Worm (Caenorhabditis elegans): ENCODE data around the gene rfip-1.

rfip-1 gene

ce11 chrII:5863893-5864292, 20.5 kb upstream of the rfip-1 start, which contains the start of gene tag-234:
tag-234 (plus strand) TSS chrII:5864193.
- no peak for TF ChIP-seq nhr-90 (tag; optimal IDR thresholded peaks at IDR 0.05; ENCODE audit: poor library complexity)
- TF ChIP-seq tlp-1 (tag; optimal IDR thresholded peaks at IDR 0.05), result no peak
- TF ChIP-seq nhr-71 (tag; optimal IDR thresholded peaks at IDR 0.05), result no peak
- TF ChIP-seq pqm-1 (tag; optimal IDR thresholded peaks at IDR 0.05), result no peak
- no peak for TF ChIP-seq sox-4 (tag; optimal IDR thresholded peaks at IDR 0.05)
- peak; percentile 2 for TF ChIP-seq elt-2 (tag; optimal IDR thresholded peaks at IDR 0.05)
- no peak for TF ChIP-seq mab-9 (GFP tag; IDR thresholded peaks at IDR 0.05)

- TF ChIP-seq elt-2 (tag; optimal IDR thresholded peaks at IDR 0.05), result peak; percentile 47
- TF ChIP-seq nhr-85 (tag), result no peak
Observed at ce11 chrII:5865405-5866308, 18.7 kb upstream of the rfip-1 start, which contains the start of gene F55C12.19. F55C12.19 (plus strand) TSS chrII:5866139.

- TF ChIP-seq dpl-1 (GFP tag; optimal IDR thresholded peaks at IDR 0.05) (peak in 1 of 3 experiments; percentile 20), unc-30 (tag; optimal IDR thresholded peaks at IDR 0.05) (no peak), unc-62 (GFP tag; optimal IDR thresholded peaks at IDR 0.05) (no peak), efl-1 (optimal IDR thresholded peaks at IDR 0.05) (no peak), efl-1 (GFP tag; optimal IDR thresholded peaks at IDR 0.05 in 1 of 2) (peak in 1 of 2 experiments; percentile 40), Y116A8C.19 (tag; optimal IDR thresholded peaks at IDR 0.05; ENCODE audit: borderline replicate concordance) (no peak), nhr-12 (tag; optimal IDR thresholded peaks at IDR 0.05) (no peak), ceh-63 (GFP tag; optimal IDR thresholded peaks at IDR 0.05) (no peak), pax-3 (tag; optimal IDR thresholded peaks at IDR 0.05) (no peak), hlh-17 (GFP tag; optimal IDR thresholded peaks at IDR 0.05; ENCODE audit: borderline replicate concordance) (no peak)
Observed at ce11 chrII:5866920-5867319, 17.4 kb upstream of the rfip-1 start.

- peak; percentile 48 for TF ChIP-seq lin-14 (GFP tag; optimal IDR thresholded peaks at IDR 0.05)
- TF ChIP-seq ztf-11 (tag; optimal IDR thresholded peaks at IDR 0.05), result no peak
- no peak for TF ChIP-seq Y116A8C.19 (tag; optimal IDR thresholded peaks at IDR 0.05; ENCODE audit: borderline replicate concordance)
- TF ChIP-seq nhr-85 (tag), result peak; percentile 39
- no peak for TF ChIP-seq fkh-4 (tag; optimal IDR thresholded peaks at IDR 0.05; ENCODE audit: borderline replicate concordance)
- peak in 1 of 2 experiments; percentile 15 for TF ChIP-seq lsy-2 (tag; optimal IDR thresholded peaks at IDR 0.05)
- no peak for TF ChIP-seq lin-35 (GFP tag; optimal IDR thresholded peaks at IDR 0.05)
- TF ChIP-seq elt-3 (tag; optimal IDR thresholded peaks at IDR 0.05), result no peak
- no peak for TF ChIP-seq dpl-1 (GFP tag; optimal IDR thresholded peaks at IDR 0.05)
- no peak for TF ChIP-seq xbp-1 (tag; optimal IDR thresholded peaks at IDR 0.05)
- TF ChIP-seq dsc-1 (tag; optimal IDR thresholded peaks at IDR 0.05), result peak; percentile 48
Observed at ce11 chrII:5871508-5871907, 12.8 kb upstream of the rfip-1 start.

ce11 chrII:5872414-5872813, 11.9 kb upstream of the rfip-1 start:
- TF ChIP-seq blmp-1 (tag; optimal IDR thresholded peaks at IDR 0.05) (no peak), elt-2 (tag; optimal IDR thresholded peaks at IDR 0.05) (peak; percentile 51), ceh-90 (tag; optimal IDR thresholded peaks at IDR 0.05) (no peak), unc-130 (tag; optimal IDR thresholded peaks at IDR 0.05) (no peak)

- TF ChIP-seq egl-27 (tag; optimal IDR thresholded peaks at IDR 0.05), result no peak
- TF ChIP-seq nhr-11 (tag; optimal IDR thresholded peaks at IDR 0.05), result no peak
- peak; percentile 18 for TF ChIP-seq isw-1 (GFP tag; IDR thresholded peaks at IDR 0.05)
- TF ChIP-seq nhr-76 (tag; optimal IDR thresholded peaks at IDR 0.05), result no peak
- TF ChIP-seq dpl-1 (GFP tag; optimal IDR thresholded peaks at IDR 0.05), result peak in 2 of 3 experiments; percentile 3 to 14
- TF ChIP-seq tlp-1 (tag; optimal IDR thresholded peaks at IDR 0.05), result no peak
- no peak for TF ChIP-seq lin-35 (GFP tag; optimal IDR thresholded peaks at IDR 0.05)
- no peak for TF ChIP-seq irx-1 (tag; optimal IDR thresholded peaks at IDR 0.05)
- no peak for TF ChIP-seq fkh-8 (tag; optimal IDR thresholded peaks at IDR 0.05)
- TF ChIP-seq lin-15B (tag; optimal IDR thresholded peaks at IDR 0.05), result peak; percentile 38
- no peak for TF ChIP-seq F16B12.6 (tag; optimal IDR thresholded peaks at IDR 0.05)
- peak; percentile 22 for TF ChIP-seq snu-23 (GFP tag; optimal IDR thresholded peaks at IDR 0.05)
- peak; percentile 57 for TF ChIP-seq elt-2 (tag; optimal IDR thresholded peaks at IDR 0.05)
- TF ChIP-seq zag-1 (tag; optimal IDR thresholded peaks at IDR 0.05), result no peak
- no peak for TF ChIP-seq nhr-19 (GFP tag; conservative IDR thresholded peaks at IDR 0.05)
- no peak for TF ChIP-seq mep-1 (tag; optimal IDR thresholded peaks at IDR 0.05)
Observed at ce11 chrII:5873564-5874070, 10.7 kb upstream of the rfip-1 start, which contains the start of gene tex-2. tex-2 (minus strand) TSS chrII:5873614.
